Worm (Caenorhabditis elegans): ENCODE data around the gene clec-226.
A peak's percentile ranks its signal among the peaks of the same experiment; 100 is the strongest.

Gene clec-226

ce11 chrV:13949010-13949409, 2.2 kb downstream of the clec-226 start, which contains the start of gene R10D12.6:
TSS of gene R10D12.6 (plus strand) at chrV:13949310.
- TF ChIP-seq T26A8.4 (GFP tag; IDR thresholded peaks at IDR 0.05) (no peak), lin-1 (GFP tag; IDR thresholded peaks at IDR 0.05) (no peak), nhr-28 (tag; optimal IDR thresholded peaks at IDR 0.05) (peak; percentile 52), daf-12 (tag; optimal IDR thresholded peaks at IDR 0.05) (no peak), spr-3 (GFP tag; optimal IDR thresholded peaks at IDR 0.05) (no peak), ceh-20 (GFP tag; IDR thresholded peaks at IDR 0.05) (no peak), daf-8 (GFP tag; IDR thresholded peaks at IDR 0.05) (no peak), pqm-1 (tag; optimal IDR thresholded peaks at IDR 0.05) (peak; percentile 3)

- TF ChIP-seq lin-1 (GFP tag; IDR thresholded peaks at IDR 0.05) (no peak), Y105C5A.15 (GFP tag; IDR thresholded peaks at IDR 0.05) (no peak), mes-2 (tag; optimal IDR thresholded peaks at IDR 0.05; ENCODE audit: poor library complexity, severe bottlenecking) (no peak), ceh-82 (tag; optimal IDR thresholded peaks at IDR 0.05) (no peak), daf-8 (GFP tag; IDR thresholded peaks at IDR 0.05) (no peak), zip-11 (GFP tag; IDR thresholded peaks at IDR 0.05) (no peak), nhr-11 (tag; optimal IDR thresholded peaks at IDR 0.05) (no peak), dmd-8 (GFP tag; IDR thresholded peaks at IDR 0.05) (no peak), nhr-10 (tag; optimal IDR thresholded peaks at IDR 0.05) (no peak)
These were observed 3.0 kb downstream of the clec-226 start, which contains the start of gene R10D12.7 for ce11 chrV:13949752-13950151. TSS of gene R10D12.7 (plus strand) at chrV:13950052.

ce11 chrV:13953191-13953590, 6.4 kb downstream of the clec-226 start, which contains the start of gene R10D12.8:
TSS of gene R10D12.8 (minus strand) at chrV:13953291.
- TF ChIP-seq nhr-28 (tag; optimal IDR thresholded peaks at IDR 0.05) (peak; percentile 10), spr-3 (GFP tag; optimal IDR thresholded peaks at IDR 0.05) (no peak)

- no peak for TF ChIP-seq saeg-2 (GFP tag; IDR thresholded peaks at IDR 0.05)
- TF ChIP-seq pqm-1 (tag; optimal IDR thresholded peaks at IDR 0.05) = peak; percentile 17
- TF ChIP-seq aha-1 (tag) = peak; percentile 7
- no peak for TF ChIP-seq attf-4 (tag; optimal IDR thresholded peaks at IDR 0.05)
- TF ChIP-seq nhr-28 (tag; optimal IDR thresholded peaks at IDR 0.05) = peak; percentile 87
These were observed 7.3 kb downstream of the clec-226 start, which contains the start of gene swt-6 for ce11 chrV:13954056-13954455. TSS of gene swt-6 (plus strand) at chrV:13954356.

- TF ChIP-seq unc-130 (GFP tag; optimal IDR thresholded peaks at IDR 0.05) (no peak), dve-1 (tag; optimal IDR thresholded peaks at IDR 0.05; ENCODE audit: insufficient read depth) (peak; percentile 18), unc-62 (GFP tag; optimal IDR thresholded peaks at IDR 0.05 in 1 of 2) (peak in 1 of 2 experiments; percentile 91), unc-62 (tag; optimal IDR thresholded peaks at IDR 0.05) (no peak), sdz-12 (GFP tag; optimal IDR thresholded peaks at IDR 0.05) (no peak), nhr-111 (GFP tag; optimal IDR thresholded peaks at IDR 0.05) (no peak), cey-2 (tag; optimal IDR thresholded peaks at IDR 0.05; ENCODE audit: borderline replicate concordance, insufficient read depth) (no peak), Y5F2A.4 (GFP tag; optimal IDR thresholded peaks at IDR 0.05) (no peak), T26A8.4 (GFP tag; IDR thresholded peaks at IDR 0.05) (no peak), unc-39 (tag; optimal IDR thresholded peaks at IDR 0.05) (no peak), tra-1 (GFP tag; IDR thresholded peaks at IDR 0.05) (no peak), daf-16 (GFP tag; optimal IDR thresholded peaks at IDR 0.05) (no peak), daf-16 (tag; optimal IDR thresholded peaks at IDR 0.05) (peak; percentile 29), D1046.2 (GFP tag; IDR thresholded peaks at IDR 0.05) (no peak), daf-12 (tag; optimal IDR thresholded peaks at IDR 0.05) (no peak), ama-1 (optimal IDR thresholded peaks at IDR 0.05) (no peak)
These were observed 8.8 kb downstream of the clec-226 start for ce11 chrV:13955370-13956089.
